Fruit fly (Drosophila melanogaster): ENCODE measurements around the gene Cyp4e3.

Cyp4e3 gene

dm6 chr2L:9757990-9758814 is 8.3 kb upstream of the Cyp4e3 start, which contains the start of gene zf30C (continued):
- peak; percentile 88 for TF ChIP-seq sob (GFP tag; IDR thresholded peaks at IDR 0.05)
- TF ChIP-seq dpn (GFP tag; optimal IDR thresholded peaks at IDR 0.05): peak; percentile 90 to 93

- no peak for TF ChIP-seq Fer2 (tag; optimal IDR thresholded peaks at IDR 0.05)
- TF ChIP-seq HHEX (GFP tag; optimal IDR thresholded peaks at IDR 0.05): no peak
- TF ChIP-seq sim (GFP tag; IDR thresholded peaks at IDR 0.05): no peak
- no peak for TF ChIP-seq CG43689 (GFP tag; IDR thresholded peaks at IDR 0.05)
- TF ChIP-seq CG17361 (GFP tag; IDR thresholded peaks at IDR 0.05): no peak
- TF ChIP-seq grau (tag; optimal IDR thresholded peaks at IDR 0.05): peak; percentile 2
- TF ChIP-seq CG2120 (GFP tag; optimal IDR thresholded peaks at IDR 0.05): peak; percentile 32
- TF ChIP-seq CG31388 (GFP tag; optimal IDR thresholded peaks at IDR 0.05): no peak
- no peak for TF ChIP-seq jumu (GFP tag; optimal IDR thresholded peaks at IDR 0.05)
- no peak for TF ChIP-seq CG7357 (GFP tag; IDR thresholded peaks at IDR 0.05)
- no peak for TF ChIP-seq ems (GFP tag; optimal IDR thresholded peaks at IDR 0.05)
- TF ChIP-seq CG6765 (GFP tag; optimal IDR thresholded peaks at IDR 0.05): no peak
- no peak for TF ChIP-seq CG11560 (tag; IDR thresholded peaks at IDR 0.05)
- no peak for TF ChIP-seq emc (GFP tag; optimal IDR thresholded peaks at IDR 0.05)
- no peak for TF ChIP-seq zen (tag; optimal IDR thresholded peaks at IDR 0.05)
- peak; percentile 13 for TF ChIP-seq lab (GFP tag; optimal IDR thresholded peaks at IDR 0.05)
- TF ChIP-seq Deaf1 (tag; optimal IDR thresholded peaks at IDR 0.05): no peak
- TF ChIP-seq lilli (GFP tag; optimal IDR thresholded peaks at IDR 0.05): peak; percentile 13
- peak; percentile 24 for TF ChIP-seq scrt (GFP tag; optimal IDR thresholded peaks at IDR 0.05)
- TF ChIP-seq CG3281 (GFP tag; optimal IDR thresholded peaks at IDR 0.05): peak; percentile 16
- no peak for TF ChIP-seq gt (GFP tag; IDR thresholded peaks at IDR 0.05)
- TF ChIP-seq gem (tag; optimal IDR thresholded peaks at IDR 0.05): peak; percentile 15
- TF ChIP-seq CG6791 (GFP tag; IDR thresholded peaks at IDR 0.05; ENCODE audit: partially characterized antibody): no peak
- TF ChIP-seq cas (GFP tag; IDR thresholded peaks at IDR 0.05): no peak
- no peak for TF ChIP-seq ttk (GFP tag; IDR thresholded peaks at IDR 0.05)
- no peak for TF ChIP-seq Camta (GFP tag; optimal IDR thresholded peaks at IDR 0.05)
- no peak for TF ChIP-seq Rfx (GFP tag; IDR thresholded peaks at IDR 0.05)
- TF ChIP-seq Sin3A (optimal IDR thresholded peaks at IDR 0.05): no peak
- no peak for TF ChIP-seq CG6813 (GFP tag; optimal IDR thresholded peaks at IDR 0.05)
- no peak for TF ChIP-seq Mad (GFP tag; optimal IDR thresholded peaks at IDR 0.05)
- TF ChIP-seq CG15696 (tag; optimal IDR thresholded peaks at IDR 0.05): no peak
- no peak for TF ChIP-seq CG3995 (GFP tag; optimal IDR thresholded peaks at IDR 0.05)
- no peak for TF ChIP-seq CG17612 (GFP tag; IDR thresholded peaks at IDR 0.05)
- TF ChIP-seq Hsf (GFP tag; optimal IDR thresholded peaks at IDR 0.05): no peak
- no peak for TF ChIP-seq da (GFP tag; optimal IDR thresholded peaks at IDR 0.05)
- no peak for TF ChIP-seq slbo (GFP tag; IDR thresholded peaks at IDR 0.05)
- no peak for TF ChIP-seq CTCF (GFP tag; optimal IDR thresholded peaks at IDR 0.05)
- no peak for TF ChIP-seq CG14710 (tag; optimal IDR thresholded peaks at IDR 0.05)
- no peak for TF ChIP-seq nerfin-2 (GFP tag; IDR thresholded peaks at IDR 0.05; ENCODE audit: partially characterized antibody)
- TF ChIP-seq HLH54F (GFP tag; optimal IDR thresholded peaks at IDR 0.05): no peak
- no peak for TF ChIP-seq peb (GFP tag; IDR thresholded peaks at IDR 0.05)
- no peak for TF ChIP-seq az2 (GFP tag; optimal IDR thresholded peaks at IDR 0.05)
- TF ChIP-seq Chrac-16 (GFP tag; optimal IDR thresholded peaks at IDR 0.05): no peak
- TF ChIP-seq ci (GFP tag; IDR thresholded peaks at IDR 0.05): no peak
- no peak for TF ChIP-seq CG12391 (tag; optimal IDR thresholded peaks at IDR 0.05)
- TF ChIP-seq ewg (GFP tag; optimal IDR thresholded peaks at IDR 0.05): no peak
- TF ChIP-seq CG10979 (tag; optimal IDR thresholded peaks at IDR 0.05): no peak
- no peak for TF ChIP-seq Sox102F (GFP tag; optimal IDR thresholded peaks at IDR 0.05)
Measured at dm6 chr2L:9754817-9755216, 4.9 kb upstream of the Cyp4e3 start.

Data from whole organism, embryonic.